Fruit fly (Drosophila melanogaster) whole organism, embryonic: Measurements from ENCODE around the gene pont.

Experiments
- Aef1 ChIP-seq: fragments of 200-800 bp; sonication (Bioruptor generic); IDR thresholded peaks from 3 replicates; pipeline ENCODE4 v1.3.6; 2022; ENCODE audit warnings: missing biosample characterization, missing genetic modification characterization
- CG10147 ChIP-seq: fragments of 200-800 bp; sonication (Bioruptor generic); optimal IDR thresholded peaks from 2 replicates; lab custom pipeline; 2019; ENCODE audit warnings: missing biosample characterization, mild to moderate bottlenecking, missing genetic modification characterization, moderate library complexity
- CG10321 ChIP-seq: fragments of 200-800 bp; sonication (Bioruptor generic); IDR thresholded peaks from 2 replicates; pipeline ENCODE4 v1.3.6; 2022; ENCODE audit warnings: missing biosample characterization, missing genetic modification characterization
- CG11093 ChIP-seq: fragments of 200-800 bp; sonication (Bioruptor generic); IDR thresholded peaks from 3 replicates; pipeline ENCODE4 v1.3.6; 2022; ENCODE audit warnings: missing biosample characterization, missing genetic modification characterization
- CG11723 ChIP-seq: fragments of 200-800 bp; sonication (Bioruptor generic); optimal IDR thresholded peaks from 2 replicates; lab custom pipeline; 2017; ENCODE audit warnings: missing biosample characterization, mild to moderate bottlenecking, missing genetic modification characterization
- CG12942 ChIP-seq: fragments of 200-800 bp; sonication (Bioruptor generic); optimal IDR thresholded peaks from 3 replicates; lab custom pipeline; 2016; ENCODE audit warnings: missing biosample characterization, missing genetic modification characterization
- CG15601 ChIP-seq: fragments of 200-800 bp; sonication (Bioruptor generic); optimal IDR thresholded peaks from 3 replicates; lab custom pipeline; 2019; ENCODE audit warnings: missing biosample characterization, mild to moderate bottlenecking, missing genetic modification characterization, moderate library complexity
- CG16863 ChIP-seq: fragments of 200-800 bp; sonication (Bioruptor generic); optimal IDR thresholded peaks from 3 replicates; lab custom pipeline; 2016; ENCODE audit warnings: missing biosample characterization, missing genetic modification characterization
- CG2712 ChIP-seq: fragments of 200-800 bp; optimal IDR thresholded peaks from 3 replicates; lab custom pipeline; 2019; ENCODE audit warnings: missing biosample characterization, mild to moderate bottlenecking, missing genetic modification characterization, moderate library complexity
- CG3065 ChIP-seq: fragments of 200-800 bp; sonication (Bioruptor generic); optimal IDR thresholded peaks from 2 replicates; lab custom pipeline; 2016; ENCODE audit warnings: missing biosample characterization, missing genetic modification characterization
- CG4707 ChIP-seq: fragments of 200-800 bp; sonication (Bioruptor generic); optimal IDR thresholded peaks from 2 replicates; lab custom pipeline; 2018; ENCODE audit warnings: missing biosample characterization, mild to moderate bottlenecking, missing genetic modification characterization, moderate library complexity
- CG5953 ChIP-seq: fragments of 200-800 bp; sonication (Bioruptor generic); IDR thresholded peaks from 2 replicates; pipeline ENCODE4 v1.3.6; 2022; ENCODE audit warnings: missing biosample characterization, missing genetic modification characterization
- CG6854 ChIP-seq: fragments of 200-800 bp; sonication (Bioruptor generic); optimal IDR thresholded peaks from 3 replicates; lab custom pipeline; 2017; ENCODE audit warnings: missing biosample characterization, mild to moderate bottlenecking, missing genetic modification characterization
- CG7372 ChIP-seq: fragments of 200-800 bp; sonication (Bioruptor generic); IDR thresholded peaks from 2 replicates; pipeline ENCODE4 v1.3.6; 2022; ENCODE audit warnings: missing biosample characterization, missing genetic modification characterization
- CG7928 ChIP-seq: fragments of 200-800 bp; sonication (Bioruptor generic); optimal IDR thresholded peaks from 2 replicates; lab custom pipeline; 2017; ENCODE audit warnings: missing biosample characterization, mild to moderate bottlenecking, missing genetic modification characterization
- CG7963 ChIP-seq: fragments of 200-800 bp; sonication (Bioruptor generic); IDR thresholded peaks from 3 replicates; pipeline ENCODE4 v1.3.6; 2022; ENCODE audit warnings: missing biosample characterization, missing genetic modification characterization; ENCODE audit not compliant: partially characterized antibody
- CG9215 ChIP-seq: fragments of 200-800 bp; sonication (Bioruptor generic); IDR thresholded peaks from 2 replicates; pipeline ENCODE4 v1.3.6; 2022; ENCODE audit warnings: missing biosample characterization, missing genetic modification characterization
- D19B ChIP-seq: fragments of 200-800 bp; sonication (Bioruptor generic); optimal IDR thresholded peaks from 2 replicates; lab custom pipeline; 2017; ENCODE audit warnings: missing biosample characterization, mild to moderate bottlenecking, missing genetic modification characterization
- Dll ChIP-seq: fragments of 200-800 bp; sonication (Bioruptor generic); IDR thresholded peaks from 4 replicates; pipeline ENCODE4 v1.3.6; 2022; ENCODE audit warnings: missing biosample characterization, missing genetic modification characterization; ENCODE audit not compliant: partially characterized antibody
- Hsf ChIP-seq: fragments of 200-800 bp; sonication (Bioruptor generic); optimal IDR thresholded peaks from 3 replicates; lab custom pipeline; 2016; ENCODE audit warnings: missing biosample characterization, missing genetic modification characterization
- Meics ChIP-seq: fragments of 200-800 bp; sonication (Bioruptor generic); optimal IDR thresholded peaks from 2 replicates; lab custom pipeline; 2017; ENCODE audit warnings: missing biosample characterization, mild to moderate bottlenecking, missing genetic modification characterization
- Nf-YA ChIP-seq: fragments of 200-800 bp; sonication (Bioruptor generic); IDR thresholded peaks from 2 replicates; pipeline ENCODE4 v1.3.6; 2022; ENCODE audit warnings: missing biosample characterization, missing genetic modification characterization
- Side ChIP-seq: fragments of 200-800 bp; sonication (Bioruptor generic); optimal IDR thresholded peaks from 2 replicates; lab custom pipeline; 2016; ENCODE audit warnings: missing biosample characterization, missing genetic modification characterization
- Six4 ChIP-seq: fragments of 200-800 bp; sonication (Bioruptor generic); optimal IDR thresholded peaks from 2 replicates; lab custom pipeline; 2016; ENCODE audit warnings: missing biosample characterization, missing genetic modification characterization
- ac ChIP-seq: fragments of 200-800 bp; sonication (Bioruptor generic); optimal IDR thresholded peaks from 3 replicates; lab custom pipeline; 2017; ENCODE audit warnings: missing biosample characterization, mild to moderate bottlenecking, missing genetic modification characterization
- bab2 ChIP-seq: fragments of 200-800 bp; sonication (Bioruptor generic); optimal IDR thresholded peaks from 2 replicates; lab custom pipeline; 2016; ENCODE audit warnings: missing biosample characterization, missing genetic modification characterization
- bcd ChIP-seq: fragments of 200-800 bp; sonication (Bioruptor generic); optimal IDR thresholded peaks from 2 replicates; lab custom pipeline; 2017; ENCODE audit warnings: missing biosample characterization, mild to moderate bottlenecking, missing genetic modification characterization
- cato ChIP-seq: fragments of 200-800 bp; sonication (Bioruptor generic); optimal IDR thresholded peaks from 2 replicates; lab custom pipeline; 2016; ENCODE audit warnings: missing biosample characterization, missing genetic modification characterization, borderline replicate concordance
- caup ChIP-seq: fragments of 200-800 bp; sonication (Bioruptor generic); optimal IDR thresholded peaks from 3 replicates; lab custom pipeline; 2017; ENCODE audit warnings: missing biosample characterization, mild to moderate bottlenecking, missing genetic modification characterization, moderate library complexity; ENCODE audit not compliant: severe bottlenecking
- ci ChIP-seq: fragments of 200-800 bp; sonication (Bioruptor generic); IDR thresholded peaks from 3 replicates; pipeline ENCODE4 v1.3.6; 2022; ENCODE audit warnings: missing biosample characterization, missing genetic modification characterization
- jigr1 ChIP-seq: fragments of 200-800 bp; sonication (Bioruptor generic); IDR thresholded peaks from 3 replicates; pipeline ENCODE4 v1.3.6; 2022; ENCODE audit warnings: missing biosample characterization, missing genetic modification characterization
- jumu ChIP-seq: fragments of 200-800 bp; sonication (Bioruptor generic); optimal IDR thresholded peaks from 3 replicates; lab custom pipeline; 2016; ENCODE audit warnings: missing biosample characterization, missing genetic modification characterization
- lab ChIP-seq: fragments of 200-800 bp; sonication (Bioruptor generic); optimal IDR thresholded peaks from 3 replicates; lab custom pipeline; 2017; ENCODE audit warnings: missing biosample characterization, missing genetic modification characterization, mild to moderate bottlenecking, moderate library complexity, missing genetic modification reagents
- lmd ChIP-seq: fragments of 200-800 bp; sonication (Bioruptor generic); IDR thresholded peaks from 2 replicates; pipeline ENCODE4 v1.3.6; 2022; ENCODE audit warnings: missing biosample characterization, missing genetic modification characterization
- luna ChIP-seq: fragments of 200-800 bp; sonication (Bioruptor generic); optimal IDR thresholded peaks from 2 replicates; lab custom pipeline; 2016; ENCODE audit warnings: missing biosample characterization, missing genetic modification characterization
- nerfin-2 ChIP-seq: fragments of 200-800 bp; sonication (Bioruptor generic); IDR thresholded peaks from 2 replicates; pipeline ENCODE4 v1.3.6; 2022; ENCODE audit warnings: missing biosample characterization, missing genetic modification characterization; ENCODE audit not compliant: partially characterized antibody
- onecut ChIP-seq: fragments of 200-800 bp; sonication (Bioruptor generic); IDR thresholded peaks from 2 replicates; pipeline ENCODE4 v1.3.6; 2022; ENCODE audit warnings: missing biosample characterization, missing genetic modification characterization
- org-1 ChIP-seq: fragments of 200-800 bp; sonication (Bioruptor generic); optimal IDR thresholded peaks from 2 replicates; lab custom pipeline; 2017; ENCODE audit warnings: missing biosample characterization, missing genetic modification characterization
- peb ChIP-seq: fragments of 200-800 bp; sonication (Bioruptor generic); IDR thresholded peaks from 2 replicates; pipeline ENCODE4 v1.3.6; 2022; ENCODE audit warnings: missing biosample characterization, missing genetic modification characterization
- pita ChIP-seq: fragments of 200-800 bp; sonication (Bioruptor generic); optimal IDR thresholded peaks from 2 replicates; lab custom pipeline; 2017; ENCODE audit warnings: missing biosample characterization, mild to moderate bottlenecking, missing genetic modification characterization
- slou ChIP-seq: fragments of 200-800 bp; sonication (Bioruptor generic); optimal IDR thresholded peaks from 3 replicates; lab custom pipeline; 2016; ENCODE audit warnings: missing biosample characterization, missing genetic modification characterization
- slp2 ChIP-seq: fragments of 200-800 bp; sonication (Bioruptor generic); optimal IDR thresholded peaks from 2 replicates; lab custom pipeline; 2016; ENCODE audit warnings: missing biosample characterization, missing genetic modification characterization
- sqz ChIP-seq: fragments of 200-800 bp; sonication (Bioruptor generic); optimal IDR thresholded peaks from 3 replicates; lab custom pipeline; 2018; ENCODE audit warnings: missing biosample characterization, mild to moderate bottlenecking, missing genetic modification characterization
- sr ChIP-seq: fragments of 200-800 bp; sonication (Bioruptor generic); IDR thresholded peaks from 3 replicates; pipeline ENCODE4 v1.3.6; 2022; ENCODE audit warnings: missing biosample characterization, missing genetic modification characterization
- stwl ChIP-seq: fragments of 200-800 bp; sonication (Bioruptor generic); optimal IDR thresholded peaks from 3 replicates; lab custom pipeline; 2018; ENCODE audit warnings: missing biosample characterization, mild to moderate bottlenecking, missing genetic modification characterization, moderate library complexity
- tup ChIP-seq: fragments of 200-800 bp; sonication (Bioruptor generic); optimal IDR thresholded peaks from 2 replicates; lab custom pipeline; 2016; ENCODE audit warnings: missing biosample characterization, mild to moderate bottlenecking, missing genetic modification characterization, moderate library complexity
- vnd ChIP-seq: fragments of 200-800 bp; sonication (Bioruptor generic); IDR thresholded peaks from 3 replicates; pipeline ENCODE4 v1.3.6; 2022; ENCODE audit warnings: missing biosample characterization, missing genetic modification characterization; ENCODE audit not compliant: partially characterized antibody
- z ChIP-seq: fragments of 200-800 bp; sonication (Bioruptor generic); IDR thresholded peaks from 3 replicates; pipeline ENCODE4 v1.3.6; 2022; ENCODE audit warnings: missing biosample characterization, missing genetic modification characterization
- zf30C ChIP-seq: fragments of 200-800 bp; sonication (Bioruptor generic); optimal IDR thresholded peaks from 3 replicates; lab custom pipeline; 2018; ENCODE audit warnings: missing biosample characterization, mild to moderate bottlenecking, missing genetic modification characterization

The pont gene

dm6 chr3R:10268101-10268864, 6.4 kb downstream of the pont start (continued):
- peak; percentile 64 for TF ChIP-seq CG12942 (GFP tag; lab: Kevin White, UChicago)
- peak; percentile 66 for TF ChIP-seq CG7372
- TF ChIP-seq pita (GFP tag; lab: Kevin White, UChicago) = no peak
- peak; percentile 50 for TF ChIP-seq jumu (GFP tag; lab: Kevin White, UChicago)
- peak; percentile 86 for TF ChIP-seq bcd
- TF ChIP-seq CG7963 = no peak
- TF ChIP-seq Side (GFP tag; lab: Kevin White, UChicago) = peak; percentile 36
- TF ChIP-seq Six4 (GFP tag; lab: Kevin White, UChicago) = peak; percentile 23
- peak; percentile 62 for TF ChIP-seq onecut (GFP tag; lab: Robert Waterston, UW)
- TF ChIP-seq CG6854 (GFP tag; lab: Kevin White, UChicago) = peak; percentile 69
- peak; percentile 70 for TF ChIP-seq D19B (GFP tag; lab: Kevin White, UChicago)
- TF ChIP-seq Meics = peak; percentile 89
- TF ChIP-seq luna (GFP tag; lab: Kevin White, UChicago) = no peak
- TF ChIP-seq Hsf (GFP tag; lab: Kevin White, UChicago) = peak; percentile 84
- TF ChIP-seq stwl (tag; lab: Kevin White, UChicago) = no peak
- TF ChIP-seq lmd = peak; percentile 80
- TF ChIP-seq CG15601 (tag; lab: Kevin White, UChicago) = peak; percentile 63
- peak; percentile 41 for TF ChIP-seq cato (GFP tag; lab: Kevin White, UChicago)
- 0 out of 2 replicates have a peak, but pooled peaks have one; percentile 10 for TF ChIP-seq Nf-YA (GFP tag; lab: Robert Waterston, UW)
- peak; percentile 33 for TF ChIP-seq CG7928 (GFP tag; lab: Kevin White, UChicago)
- peak; percentile 31; the same call in 1 of the 2 replicates for TF ChIP-seq nerfin-2 (GFP tag; lab: Robert Waterston, UW)
- no peak for TF ChIP-seq jigr1
- TF ChIP-seq CG10321 = no peak
- peak; percentile 46; the same call in 1 of the 2 replicates for TF ChIP-seq peb (GFP tag; lab: Robert Waterston, UW)
- peak; percentile 81 for TF ChIP-seq CG10147 (GFP tag; lab: Kevin White, UChicago)
- TF ChIP-seq org-1 (GFP tag; lab: Kevin White, UChicago) = peak; percentile 84
- peak; percentile 88 for TF ChIP-seq caup (GFP tag; lab: Kevin White, UChicago)
- TF ChIP-seq zf30C = peak; percentile 68
- peak; percentile 75 for TF ChIP-seq CG9215 (GFP tag; lab: Robert Waterston, UW)
- TF ChIP-seq CG2712 (tag; lab: Kevin White, UChicago) = peak; percentile 84
- no peak for TF ChIP-seq ac (GFP tag; lab: Kevin White, UChicago)
- no peak for TF ChIP-seq CG4707 (GFP tag; lab: Kevin White, UChicago)
- peak; percentile 52 for TF ChIP-seq tup (GFP tag; lab: Kevin White, UChicago)
- peak; percentile 91 for TF ChIP-seq lab (GFP tag; lab: Kevin White, UChicago)
- peak; percentile 69 for TF ChIP-seq sqz (GFP tag; lab: Kevin White, UChicago)
- TF ChIP-seq vnd (GFP tag; lab: Robert Waterston, UW) = no peak
- TF ChIP-seq CG3065 (GFP tag; lab: Kevin White, UChicago) = no peak
- peak; percentile 77 for TF ChIP-seq CG16863 (GFP tag; lab: Kevin White, UChicago)
- peak; percentile 81 for TF ChIP-seq slp2 (GFP tag; lab: Kevin White, UChicago)
- TF ChIP-seq CG11093 = peak; percentile 60; the same call in 2 of the 3 replicates
- no peak for TF ChIP-seq Dll (GFP tag; lab: Robert Waterston, UW)
- peak; percentile 67 for TF ChIP-seq CG11723 (GFP tag; lab: Kevin White, UChicago)
- TF ChIP-seq slou (GFP tag; lab: Kevin White, UChicago) = peak; percentile 70
- TF ChIP-seq sr (GFP tag; lab: Robert Waterston, UW) = peak; percentile 92
- TF ChIP-seq ci (GFP tag; lab: Robert Waterston, UW) = peak; percentile 55; the same call in 1 of the 3 replicates
- peak; percentile 68 for TF ChIP-seq bab2 (GFP tag; lab: Kevin White, UChicago)
- TF ChIP-seq z (GFP tag; lab: Robert Waterston, UW) = peak; percentile 85; the same call in 2 of the 3 replicates
- 0 out of 2 replicates have a peak, but pooled peaks have one; percentile 23 for TF ChIP-seq CG5953 (GFP tag; lab: Robert Waterston, UW)
- peak; percentile 74 for TF ChIP-seq Aef1 (GFP tag; lab: Robert Waterston, UW)
